Fruit fly (Drosophila melanogaster): ENCODE data around the gene Gr28b.
A peak's percentile ranks its signal among the peaks of the same experiment; 100 is the strongest.

Gr28b gene

dm6 chr2L:7433957-7434736, 27.9 kb downstream of the Gr28b start (continued):
- peak; percentile 48 to 84 for TF ChIP-seq Hr51 (GFP tag; optimal IDR thresholded peaks at IDR 0.05)
- peak; percentile 66 for TF ChIP-seq BtbVII (GFP tag; optimal IDR thresholded peaks at IDR 0.05)
- TF ChIP-seq CG7372 (GFP tag; IDR thresholded peaks at IDR 0.05): peak; percentile 82
- TF ChIP-seq CHES-1-like (GFP tag; optimal IDR thresholded peaks at IDR 0.05): no peak
- no peak for TF ChIP-seq Atf3 (GFP tag; optimal IDR thresholded peaks at IDR 0.05)
- TF ChIP-seq CG4854 (GFP tag; optimal IDR thresholded peaks at IDR 0.05): peak; percentile 63
- peak; percentile 42 for TF ChIP-seq CG30403 (GFP tag; optimal IDR thresholded peaks at IDR 0.05)
- TF ChIP-seq lola (GFP tag; optimal IDR thresholded peaks at IDR 0.05): peak in 1 of 3 experiments; percentile 32
- no peak for TF ChIP-seq CG2116 (GFP tag; optimal IDR thresholded peaks at IDR 0.05)
- TF ChIP-seq ems (GFP tag; optimal IDR thresholded peaks at IDR 0.05): peak; percentile 19
- TF ChIP-seq sna (GFP tag; IDR thresholded peaks at IDR 0.05; ENCODE audit: partially characterized antibody): no peak
- peak in 1 of 2 experiments; percentile 34 for TF ChIP-seq insv (GFP tag; optimal IDR thresholded peaks at IDR 0.05)
- peak; percentile 57; the same call in 1 of the 2 replicates for TF ChIP-seq peb (GFP tag; IDR thresholded peaks at IDR 0.05)
- peak; percentile 45 for TF ChIP-seq gsb (GFP tag; IDR thresholded peaks at IDR 0.05)
- peak; percentile 1 for TF ChIP-seq CG16863 (GFP tag; optimal IDR thresholded peaks at IDR 0.05)
- peak; percentile 14 for TF ChIP-seq CG6765 (GFP tag; optimal IDR thresholded peaks at IDR 0.05)
- TF ChIP-seq Sox100B (GFP tag; optimal IDR thresholded peaks at IDR 0.05): peak; percentile 71
- peak; percentile 45 for TF ChIP-seq Hsf (GFP tag; optimal IDR thresholded peaks at IDR 0.05)
- no peak for TF ChIP-seq BEAF-32 (GFP tag; optimal IDR thresholded peaks at IDR 0.05)
- peak; percentile 19 for TF ChIP-seq CG3407 (GFP tag; optimal IDR thresholded peaks at IDR 0.05)
- no peak for TF ChIP-seq CG3065 (GFP tag; optimal IDR thresholded peaks at IDR 0.05)
- peak; percentile 63 for TF ChIP-seq CG16815 (GFP tag; optimal IDR thresholded peaks at IDR 0.05)
- no peak for TF ChIP-seq TFAM (GFP tag; optimal IDR thresholded peaks at IDR 0.05)
- peak; percentile 24; the same call in 1 of the 3 replicates for TF ChIP-seq CG6175 (GFP tag; IDR thresholded peaks at IDR 0.05)
- TF ChIP-seq toy (GFP tag; IDR thresholded peaks at IDR 0.05): peak; percentile 69
- no peak for TF ChIP-seq CG18764 (GFP tag; optimal IDR thresholded peaks at IDR 0.05)
- peak; percentile 46; the same call in 1 of the 2 replicates for TF ChIP-seq CG6689 (GFP tag; IDR thresholded peaks at IDR 0.05)
- TF ChIP-seq CG2120 (GFP tag; optimal IDR thresholded peaks at IDR 0.05): peak; percentile 90
- TF ChIP-seq chif (GFP tag; optimal IDR thresholded peaks at IDR 0.05): no peak
- peak; percentile 19 for TF ChIP-seq Ets97D (GFP tag; optimal IDR thresholded peaks at IDR 0.05)
- no peak for TF ChIP-seq CG9609 (GFP tag; optimal IDR thresholded peaks at IDR 0.05)
- no peak for TF ChIP-seq CG10565 (GFP tag; optimal IDR thresholded peaks at IDR 0.05)
- no peak for TF ChIP-seq CG4328 (GFP tag; optimal IDR thresholded peaks at IDR 0.05)
- TF ChIP-seq CG30020 (tag; optimal IDR thresholded peaks at IDR 0.05): no peak
- TF ChIP-seq CG9817 (tag; optimal IDR thresholded peaks at IDR 0.05): peak; percentile 84
- TF ChIP-seq CG31441 (GFP tag; IDR thresholded peaks at IDR 0.05): peak; percentile 52
- peak; percentile 95 for TF ChIP-seq Atf6 (GFP tag; IDR thresholded peaks at IDR 0.05)
- TF ChIP-seq ase (GFP tag; IDR thresholded peaks at IDR 0.05): 0 out of 3 replicates have a peak, but pooled peaks have one; percentile 28
- TF ChIP-seq CG7786 (GFP tag; optimal IDR thresholded peaks at IDR 0.05): peak; percentile 17
- peak; percentile 44; the same call in 1 of the 3 replicates for TF ChIP-seq otp (GFP tag; IDR thresholded peaks at IDR 0.05)
- peak; percentile 68 for TF ChIP-seq Hr3 (GFP tag; optimal IDR thresholded peaks at IDR 0.05)
- TF ChIP-seq lab (GFP tag; optimal IDR thresholded peaks at IDR 0.05): peak; percentile 86
- no peak for TF ChIP-seq CG16813 (GFP tag; IDR thresholded peaks at IDR 0.05; ENCODE audit: partially characterized antibody)
- TF ChIP-seq CG12299 (tag; optimal IDR thresholded peaks at IDR 0.05): peak; percentile 85
- TF ChIP-seq slou (GFP tag; optimal IDR thresholded peaks at IDR 0.05): no peak
- TF ChIP-seq Ptx1 (GFP tag; IDR thresholded peaks at IDR 0.05): peak; percentile 87
- no peak for TF ChIP-seq Six4 (GFP tag; optimal IDR thresholded peaks at IDR 0.05)
- TF ChIP-seq CG16779 (GFP tag; IDR thresholded peaks at IDR 0.05): 0 out of 2 replicates have a peak, but pooled peaks have one; percentile 16
- 0 out of 2 replicates have a peak, but pooled peaks have one; percentile 35 for TF ChIP-seq Awh (GFP tag; IDR thresholded peaks at IDR 0.05)
